Worm (Caenorhabditis elegans) whole organism, L3 larva: ENCODE results near the gene col-138.
A peak's percentile ranks its signal among the peaks of the same experiment; 100 is the strongest.

Experiments used
- R02D3.7 ChIP-seq: fragments of 150-350 bp; optimal IDR thresholded peaks from 2 replicates; lab custom pipeline; 2014; ENCODE audit warnings: missing biosample characterization, missing genetic modification characterization
- ZK546.5 ChIP-seq: sonication (generic microtip); optimal IDR thresholded peaks from 2 replicates; lab custom pipeline; 2017; ENCODE audit warnings: missing biosample characterization, missing genetic modification characterization
- aly-2 ChIP-seq: fragments of 150-350 bp; optimal IDR thresholded peaks from 2 replicates; lab custom pipeline; 2014; ENCODE audit warnings: missing biosample characterization, missing genetic modification characterization
- ama-1 ChIP-seq: fragments of 150-350 bp; optimal IDR thresholded peaks from 2 replicates; lab custom pipeline; 2018
- ceh-16 ChIP-seq: sonication (generic microtip); optimal IDR thresholded peaks from 2 replicates; lab custom pipeline; 2017; ENCODE audit warnings: missing biosample characterization, missing genetic modification characterization
- ceh-28 ChIP-seq: fragments of 150-350 bp; optimal IDR thresholded peaks from 2 replicates; lab custom pipeline; 2014; ENCODE audit warnings: missing biosample characterization, missing genetic modification reagents, missing genetic modification characterization
- ceh-82 ChIP-seq: fragments of 150-350 bp; optimal IDR thresholded peaks from 2 replicates; lab custom pipeline; 2014; ENCODE audit warnings: missing biosample characterization, missing genetic modification characterization
- daf-12 ChIP-seq: fragments of 150-350 bp; optimal IDR thresholded peaks from 2 replicates; lab custom pipeline; 2014; ENCODE audit warnings: missing biosample characterization, missing genetic modification reagents, missing genetic modification characterization
- egl-27 ChIP-seq: sonication (generic microtip); optimal IDR thresholded peaks from 4 replicates; lab custom pipeline; 2017; ENCODE audit warnings: missing biosample characterization, missing genetic modification reagents, missing genetic modification characterization
- egl-5 ChIP-seq: fragments of 150-350 bp; optimal IDR thresholded peaks from 2 replicates; lab custom pipeline; 2017; ENCODE audit warnings: missing biosample characterization, missing genetic modification reagents, missing genetic modification characterization, inconsistent platforms
- elt-1 ChIP-seq: fragments of 150-350 bp; optimal IDR thresholded peaks from 2 replicates; lab custom pipeline; 2014; ENCODE audit warnings: missing biosample characterization, missing genetic modification characterization
- elt-2 ChIP-seq: sonication (generic microtip); optimal IDR thresholded peaks from 2 replicates; lab custom pipeline; 2016; ENCODE audit warnings: missing genetic modification reagents, mild to moderate bottlenecking, missing genetic modification characterization, missing compliant biosample characterization
- elt-3 ChIP-seq, 3 experiments: fragments of 150-350 bp in 1 of 3; sonication (generic microtip) in 2 of 3; optimal IDR thresholded peaks; 2 replicates in 2 of 3; 4 replicates in 1 of 3; lab custom pipeline; 2014 to 2017; ENCODE audit warnings: missing biosample characterization in 3 of 3, missing genetic modification characterization in 3 of 3
- eor-1 ChIP-seq, 2 experiments: fragments of 150-350 bp; optimal IDR thresholded peaks; 2 replicates each; lab custom pipeline; 2014 to 2018; ENCODE audit warnings: missing biosample characterization in 2 of 2, missing genetic modification characterization in 2 of 2
- fkh-2 ChIP-seq: fragments of 150-350 bp; optimal IDR thresholded peaks from 2 replicates; lab custom pipeline; 2014; ENCODE audit warnings: missing biosample characterization, missing genetic modification reagents, missing genetic modification characterization
- hmg-11 ChIP-seq: sonication (generic microtip); optimal IDR thresholded peaks from 2 replicates; lab custom pipeline; 2016; ENCODE audit warnings: missing genetic modification characterization, missing compliant biosample characterization
- jun-1 ChIP-seq: fragments of 150-350 bp; optimal IDR thresholded peaks from 2 replicates; lab custom pipeline; 2014; ENCODE audit warnings: missing biosample characterization, missing genetic modification reagents, missing genetic modification characterization
- lin-15B ChIP-seq: fragments of 150-350 bp; optimal IDR thresholded peaks from 2 replicates; lab custom pipeline; 2014; ENCODE audit warnings: missing biosample characterization, missing genetic modification characterization
- lsy-12 ChIP-seq: sonication (generic microtip); optimal IDR thresholded peaks from 2 replicates; lab custom pipeline; 2016; ENCODE audit warnings: mild to moderate bottlenecking, missing genetic modification characterization, missing compliant biosample characterization
- mdl-1 ChIP-seq: fragments of 150-350 bp; optimal IDR thresholded peaks from 2 replicates; lab custom pipeline; 2014; ENCODE audit warnings: missing biosample characterization, missing genetic modification characterization
- nfya-1 ChIP-seq: sonication (generic microtip); optimal IDR thresholded peaks from 2 replicates; lab custom pipeline; 2017; ENCODE audit warnings: missing genetic modification characterization, mild to moderate bottlenecking, missing compliant biosample characterization, antibody characterized with exemption, moderate library complexity; ENCODE audit not compliant: insufficient read depth
- nhr-12 ChIP-seq: fragments of 150-350 bp; optimal IDR thresholded peaks from 2 replicates; lab custom pipeline; 2014; ENCODE audit warnings: missing biosample characterization, missing genetic modification characterization
- nhr-23 ChIP-seq: fragments of 150-350 bp; optimal IDR thresholded peaks from 2 replicates; lab custom pipeline; 2014; ENCODE audit warnings: missing biosample characterization, missing genetic modification reagents, missing genetic modification characterization
- nhr-237 ChIP-seq: fragments of 150-350 bp; optimal IDR thresholded peaks from 2 replicates; lab custom pipeline; 2014; ENCODE audit warnings: missing biosample characterization, missing genetic modification characterization
- nhr-25 ChIP-seq: sonication (generic microtip); optimal IDR thresholded peaks from 2 replicates; lab custom pipeline; 2017; ENCODE audit warnings: missing biosample characterization, missing genetic modification characterization
- nhr-28 ChIP-seq: fragments of 150-350 bp; optimal IDR thresholded peaks from 2 replicates; lab custom pipeline; 2014; ENCODE audit warnings: missing biosample characterization, missing genetic modification characterization
- nhr-43 ChIP-seq: sonication (generic microtip); optimal IDR thresholded peaks from 2 replicates; lab custom pipeline; 2016; ENCODE audit warnings: mild to moderate bottlenecking, missing genetic modification characterization, missing compliant biosample characterization; ENCODE audit not compliant: poor library complexity, severe bottlenecking
- nhr-67 ChIP-seq: fragments of 150-350 bp; optimal IDR thresholded peaks from 2 replicates; lab custom pipeline; 2014; ENCODE audit warnings: missing biosample characterization, missing genetic modification characterization
- nhr-77 ChIP-seq: fragments of 150-350 bp; optimal IDR thresholded peaks from 2 replicates; lab custom pipeline; 2014; ENCODE audit warnings: missing biosample characterization, missing genetic modification characterization
- pha-4 ChIP-seq: fragments of 150-350 bp; optimal IDR thresholded peaks from 2 replicates; lab custom pipeline; 2014; ENCODE audit warnings: missing biosample characterization, missing genetic modification reagents, missing genetic modification characterization
- pqm-1 ChIP-seq: fragments of 150-350 bp; optimal IDR thresholded peaks from 2 replicates; lab custom pipeline; 2017; ENCODE audit warnings: missing biosample characterization, missing genetic modification characterization, inconsistent platforms
- sea-2 ChIP-seq: fragments of 150-350 bp; sonication (generic microtip); optimal IDR thresholded peaks from 4 replicates; lab custom pipeline; 2014; ENCODE audit warnings: missing biosample characterization, missing genetic modification reagents, missing genetic modification characterization
- tbx-2 ChIP-seq: sonication (generic microtip); optimal IDR thresholded peaks from 2 replicates; lab custom pipeline; 2016; ENCODE audit warnings: mild to moderate bottlenecking, missing genetic modification characterization, missing compliant biosample characterization
- unc-39 ChIP-seq: sonication (generic microtip); optimal IDR thresholded peaks from 4 replicates; lab custom pipeline; 2017; ENCODE audit warnings: missing biosample characterization, missing genetic modification characterization
- unc-62 ChIP-seq: fragments of 150-350 bp; sonication (generic microtip); optimal IDR thresholded peaks from 4 replicates; lab custom pipeline; 2014; ENCODE audit warnings: missing biosample characterization, missing genetic modification reagents, missing genetic modification characterization
- zag-1 ChIP-seq: fragments of 150-350 bp; optimal IDR thresholded peaks from 2 replicates; lab custom pipeline; 2014; ENCODE audit warnings: missing biosample characterization, missing genetic modification characterization

The col-138 gene

ce11 chrIV:17215070-17215469, 31.5 kb upstream of the col-138 start:
- TF ChIP-seq nfya-1 (tag; lab: Kevin White, UChicago) (peak; percentile 50), aly-2 (tag; lab: Kevin White, UChicago) (no peak), elt-1 (no peak), lin-15B (no peak), hmg-11 (tag; lab: Kevin White, UChicago) (peak; percentile 64), nhr-23 (no peak)

ce11 chrIV:17210754-17211153, 27.2 kb upstream of the col-138 start:
- TF ChIP-seq ceh-16 (tag; lab: Kevin White, UChicago) (no peak), hmg-11 (tag; lab: Kevin White, UChicago) (peak; percentile 39), ceh-28 (tag; lab: Kevin White, UChicago) (no peak), tbx-2 (tag; lab: Kevin White, UChicago) (no peak)

ce11 chrIV:17209309-17209708, 25.8 kb upstream of the col-138 start:
- TF ChIP-seq mdl-1 (tag; lab: Kevin White, UChicago), result no peak
- no peak for TF ChIP-seq nhr-43
- no peak for TF ChIP-seq elt-2 (tag; lab: Kevin White, UChicago)
- no peak for TF ChIP-seq sea-2 (GFP tag; lab: Kevin White, UChicago)
- no peak for TF ChIP-seq jun-1 (tag; lab: Kevin White, UChicago)
- no peak for TF ChIP-seq nhr-237 (tag; lab: Kevin White, UChicago)
- no peak for TF ChIP-seq fkh-2 (tag; lab: Kevin White, UChicago)
- no peak for TF ChIP-seq ama-1
- no peak for TF ChIP-seq lsy-12
- no peak for TF ChIP-seq ceh-16 (tag; lab: Kevin White, UChicago)
- no peak for TF ChIP-seq nfya-1 (tag; lab: Kevin White, UChicago)
- TF ChIP-seq nhr-28 (tag; lab: Kevin White, UChicago), result no peak
- no peak for TF ChIP-seq daf-12 (tag; lab: Kevin White, UChicago)
- TF ChIP-seq elt-3 (tag; optimal IDR thresholded peaks at IDR 0.05; lab: Kevin White, UChicago), result no peak
- TF ChIP-seq nhr-12, result no peak
- TF ChIP-seq nhr-25 (tag; lab: Kevin White, UChicago), result no peak
- TF ChIP-seq unc-62, result no peak
- TF ChIP-seq zag-1 (tag; lab: Kevin White, UChicago), result no peak
- TF ChIP-seq nhr-67 (tag; lab: Kevin White, UChicago), result no peak

ce11 chrIV:17207864-17208263, 24.3 kb upstream of the col-138 start:
- no peak for TF ChIP-seq ZK546.5 (tag; lab: Kevin White, UChicago)
- TF ChIP-seq unc-39, result no peak
- TF ChIP-seq nhr-12, result no peak
- TF ChIP-seq R02D3.7 (tag; lab: Kevin White, UChicago), result no peak
- TF ChIP-seq pqm-1, result peak; percentile 34
- no peak for TF ChIP-seq ama-1
- TF ChIP-seq pha-4 (tag; lab: Kevin White, UChicago), result peak; percentile 56
- TF ChIP-seq elt-3 (tag; optimal IDR thresholded peaks at IDR 0.05; lab: Kevin White, UChicago), result no peak
- no peak for TF ChIP-seq mdl-1 (tag; lab: Kevin White, UChicago)

- TF ChIP-seq egl-27, result no peak
- TF ChIP-seq pqm-1, result no peak
- TF ChIP-seq zag-1 (tag; lab: Kevin White, UChicago), result no peak
- no peak for TF ChIP-seq fkh-2 (tag; lab: Kevin White, UChicago)
- no peak for TF ChIP-seq nhr-77 (tag; lab: Kevin White, UChicago)
- no peak for TF ChIP-seq unc-39
- no peak for TF ChIP-seq ceh-16 (tag; lab: Kevin White, UChicago)
- TF ChIP-seq nhr-28 (tag; lab: Kevin White, UChicago), result no peak
- TF ChIP-seq egl-5, result no peak
- TF ChIP-seq eor-1 (tag; optimal IDR thresholded peaks at IDR 0.05; lab: Kevin White, UChicago), result no peak
- no peak for TF ChIP-seq mdl-1 (tag; lab: Kevin White, UChicago)
- no peak for TF ChIP-seq ceh-82
- no peak for TF ChIP-seq daf-12 (tag; lab: Kevin White, UChicago)
- TF ChIP-seq pha-4 (tag; lab: Kevin White, UChicago), result no peak
- no peak for TF ChIP-seq nhr-237 (tag; lab: Kevin White, UChicago)
- TF ChIP-seq ZK546.5 (tag; lab: Kevin White, UChicago), result no peak
- no peak for TF ChIP-seq elt-2 (tag; lab: Kevin White, UChicago)
- no peak for TF ChIP-seq R02D3.7 (tag; lab: Kevin White, UChicago)
- no peak for TF ChIP-seq nhr-25 (tag; lab: Kevin White, UChicago)
Measured at ce11 chrIV:17206745-17207144, 23.2 kb upstream of the col-138 start, which contains the start of gene cnnm-1. cnnm-1 (minus strand) TSS chrIV:17206845.
